Fruit fly (Drosophila melanogaster) whole organism, prepupa: ENCODE data around the gene CG18754.
A peak's percentile ranks its signal among the peaks of the same experiment; 100 is the strongest.

Experiments used
- Blimp-1 ChIP-seq: fragments of 200-800 bp; sonication (Bioruptor generic); optimal IDR thresholded peaks from 3 replicates; lab custom pipeline; 2017; ENCODE audit warnings: missing biosample characterization, missing genetic modification characterization, mild to moderate bottlenecking, moderate library complexity, missing genetic modification reagents
- CG11294 ChIP-seq: fragments of 200-800 bp; sonication (Bioruptor generic); IDR thresholded peaks from 2 replicates; pipeline ENCODE4 v1.3.6; 2022; ENCODE audit warnings: missing biosample characterization, missing genetic modification characterization
- CG11902 ChIP-seq: fragments of 200-800 bp; sonication (Bioruptor generic); optimal IDR thresholded peaks from 3 replicates; lab custom pipeline; 2016; ENCODE audit warnings: missing biosample characterization, missing genetic modification characterization
- CG15336 ChIP-seq: fragments of 200-800 bp; sonication (Bioruptor generic); IDR thresholded peaks from 2 replicates; pipeline ENCODE4 v1.3.6; 2022; ENCODE audit warnings: missing biosample characterization, missing genetic modification characterization
- CG31627 ChIP-seq: fragments of 200-800 bp; sonication (Bioruptor generic); optimal IDR thresholded peaks from 3 replicates; lab custom pipeline; 2016; ENCODE audit warnings: missing biosample characterization, missing genetic modification characterization
- CG32006 ChIP-seq: fragments of 200-800 bp; sonication (Bioruptor generic); optimal IDR thresholded peaks from 3 replicates; lab custom pipeline; 2017; ENCODE audit warnings: missing biosample characterization, mild to moderate bottlenecking, missing genetic modification characterization
- CG34406 ChIP-seq: fragments of 200-800 bp; sonication (Bioruptor generic); optimal IDR thresholded peaks from 3 replicates; lab custom pipeline; 2016; ENCODE audit warnings: missing biosample characterization, missing genetic modification characterization
- CG4318 ChIP-seq: fragments of 200-800 bp; sonication (Bioruptor generic); optimal IDR thresholded peaks from 3 replicates; lab custom pipeline; 2017; ENCODE audit warnings: missing biosample characterization, mild to moderate bottlenecking, missing genetic modification characterization
- CG6276 ChIP-seq: fragments of 200-800 bp; sonication (Bioruptor generic); optimal IDR thresholded peaks from 2 replicates; lab custom pipeline; 2017; ENCODE audit warnings: missing biosample characterization, mild to moderate bottlenecking, missing genetic modification characterization
- CG6808 ChIP-seq: fragments of 200-800 bp; sonication (Bioruptor generic); optimal IDR thresholded peaks from 3 replicates; lab custom pipeline; 2017; ENCODE audit warnings: missing biosample characterization, missing genetic modification characterization, mild to moderate bottlenecking, moderate library complexity, missing genetic modification reagents
- CG6854 ChIP-seq: fragments of 200-800 bp; sonication (Bioruptor generic); optimal IDR thresholded peaks from 2 replicates; lab custom pipeline; 2017; ENCODE audit warnings: missing biosample characterization, mild to moderate bottlenecking, missing genetic modification characterization
- CG7368 ChIP-seq: fragments of 200-800 bp; sonication (Bioruptor generic); optimal IDR thresholded peaks from 3 replicates; lab custom pipeline; 2016; ENCODE audit warnings: missing biosample characterization, missing genetic modification characterization
- CG8319 ChIP-seq: fragments of 200-800 bp; sonication (Bioruptor generic); optimal IDR thresholded peaks from 3 replicates; lab custom pipeline; 2016; ENCODE audit warnings: missing biosample characterization, missing genetic modification characterization
- Eip75B ChIP-seq: fragments of 200-800 bp; sonication (Bioruptor generic); optimal IDR thresholded peaks from 3 replicates; lab custom pipeline; 2016; ENCODE audit warnings: missing biosample characterization, missing genetic modification characterization
- Eip78C ChIP-seq: fragments of 200-800 bp; sonication (Bioruptor generic); peaks from one replicate; lab custom pipeline; 2016; ENCODE audit warnings: missing biosample characterization, missing genetic modification characterization
- Hr4 ChIP-seq: fragments of 200-800 bp; sonication (Bioruptor generic); optimal IDR thresholded peaks from 3 replicates; lab custom pipeline; 2016; ENCODE audit warnings: missing biosample characterization, missing genetic modification characterization
- Met ChIP-seq: fragments of 200-800 bp; sonication (Bioruptor generic); optimal IDR thresholded peaks from 3 replicates; lab custom pipeline; 2016; ENCODE audit warnings: missing biosample characterization, missing genetic modification characterization
- OdsH ChIP-seq: fragments of 200-800 bp; sonication (Bioruptor generic); optimal IDR thresholded peaks from 3 replicates; lab custom pipeline; 2016; ENCODE audit warnings: missing biosample characterization, missing genetic modification characterization
- Sox102F ChIP-seq: fragments of 200-800 bp; sonication (Bioruptor generic); optimal IDR thresholded peaks from 2 replicates; lab custom pipeline; 2016; ENCODE audit warnings: missing biosample characterization, mild to moderate bottlenecking, missing genetic modification characterization
- Sox15 ChIP-seq: fragments of 200-800 bp; sonication (Bioruptor generic); optimal IDR thresholded peaks from 3 replicates; lab custom pipeline; 2016; ENCODE audit warnings: missing biosample characterization, missing genetic modification characterization
- achi ChIP-seq: fragments of 200-800 bp; sonication (Bioruptor generic); optimal IDR thresholded peaks from 3 replicates; lab custom pipeline; 2016; ENCODE audit warnings: missing biosample characterization, missing genetic modification characterization
- acj6 ChIP-seq: fragments of 200-800 bp; sonication (Bioruptor generic); optimal IDR thresholded peaks from 3 replicates; lab custom pipeline; 2016; ENCODE audit warnings: missing biosample characterization, missing genetic modification characterization
- dsx ChIP-seq: fragments of 200-800 bp; optimal IDR thresholded peaks from 3 replicates; lab custom pipeline; 2019; ENCODE audit warnings: missing biosample characterization, mild to moderate bottlenecking, missing genetic modification characterization, moderate library complexity; ENCODE audit not compliant: poor library complexity, severe bottlenecking
- eg ChIP-seq: fragments of 200-800 bp; sonication (Bioruptor generic); IDR thresholded peaks from 3 replicates; pipeline ENCODE4 v1.3.6; 2022; ENCODE audit warnings: missing biosample characterization, missing genetic modification characterization
- esn ChIP-seq: fragments of 200-800 bp; sonication (Bioruptor generic); optimal IDR thresholded peaks from 2 replicates; lab custom pipeline; 2016; ENCODE audit warnings: missing biosample characterization, mild to moderate bottlenecking, missing genetic modification characterization, moderate library complexity
- fd85E ChIP-seq: fragments of 200-800 bp; sonication (Bioruptor generic); optimal IDR thresholded peaks from 3 replicates; lab custom pipeline; 2016; ENCODE audit warnings: missing biosample characterization, missing genetic modification characterization
- pdm3 ChIP-seq: fragments of 200-800 bp; sonication (Bioruptor generic); optimal IDR thresholded peaks from 3 replicates; lab custom pipeline; 2016; ENCODE audit warnings: missing biosample characterization, missing genetic modification characterization
- svp ChIP-seq: fragments of 200-800 bp; sonication (Bioruptor generic); peaks from one replicate; lab custom pipeline; 2016; ENCODE audit warnings: missing biosample characterization, missing genetic modification characterization
- topi ChIP-seq: fragments of 200-800 bp; sonication (Bioruptor generic); optimal IDR thresholded peaks from 3 replicates; lab custom pipeline; 2016; ENCODE audit warnings: missing biosample characterization, missing genetic modification characterization
- vri ChIP-seq: fragments of 200-800 bp; sonication (Bioruptor generic); optimal IDR thresholded peaks from 3 replicates; lab custom pipeline; 2016; ENCODE audit warnings: missing biosample characterization, mild to moderate bottlenecking, missing genetic modification characterization

Gene CG18754

dm6 chr3R:23657357-23658318, 26.2 kb upstream of the CG18754 start (continued):
- TF ChIP-seq vri (peak; percentile 70), CG7368 (GFP tag; lab: Kevin White, UChicago) (peak; percentile 33), Sox15 (no peak), CG6808 (GFP tag; lab: Kevin White, UChicago) (peak; percentile 35), CG6854 (GFP tag; lab: Kevin White, UChicago) (no peak)

dm6 chr3R:23658948-23659347, 24.9 kb upstream of the CG18754 start:
- TF ChIP-seq CG11902 (no peak), fd85E (GFP tag; lab: Kevin White, UChicago) (no peak), acj6 (GFP tag; lab: Kevin White, UChicago) (no peak), dsx (GFP tag; lab: Kevin White, UChicago) (no peak), eg (GFP tag; lab: Robert Waterston, UW) (no peak), CG7368 (GFP tag; lab: Kevin White, UChicago) (no peak), CG15336 (GFP tag; lab: Robert Waterston, UW) (no peak), topi (GFP tag; lab: Kevin White, UChicago) (no peak), OdsH (GFP tag; lab: Kevin White, UChicago) (no peak), achi (GFP tag; lab: Kevin White, UChicago) (no peak), CG31627 (GFP tag; lab: Kevin White, UChicago) (no peak), svp (GFP tag; lab: Kevin White, UChicago) (no peak), Eip75B (no peak), Blimp-1 (GFP tag; lab: Kevin White, UChicago) (no peak), CG11294 (GFP tag; lab: Robert Waterston, UW) (no peak), CG34406 (GFP tag; lab: Kevin White, UChicago) (no peak), Eip78C (no peak), vri (no peak), CG4318 (no peak), Sox102F (no peak)

dm6 chr3R:23659598-23659997, 24.3 kb upstream of the CG18754 start:
- TF ChIP-seq CG32006, result peak; percentile 13
- 0 out of 2 replicates have a peak, but pooled peaks have one; percentile 12 for TF ChIP-seq CG15336 (GFP tag; lab: Robert Waterston, UW)
- TF ChIP-seq svp (GFP tag; lab: Kevin White, UChicago), result no peak

- no peak for TF ChIP-seq CG6276 (GFP tag; lab: Kevin White, UChicago)
- peak; percentile 26 for TF ChIP-seq Eip78C
Observed at dm6 chr3R:23662782-23663181, 21.1 kb upstream of the CG18754 start.

dm6 chr3R:23664437-23664836, 19.4 kb upstream of the CG18754 start:
- TF ChIP-seq Eip78C, result peak; percentile 38
- no peak for TF ChIP-seq acj6 (GFP tag; lab: Kevin White, UChicago)

- TF ChIP-seq Eip78C (peak; percentile 38), OdsH (GFP tag; lab: Kevin White, UChicago) (no peak)
Observed at dm6 chr3R:23666672-23667211, 17.1 kb upstream of the CG18754 start.

dm6 chr3R:23667451-23667850, 16.4 kb upstream of the CG18754 start:
- TF ChIP-seq Met (GFP tag; lab: Kevin White, UChicago) (no peak), Hr4 (GFP tag; lab: Kevin White, UChicago) (peak; percentile 26), CG32006 (peak; percentile 49), acj6 (GFP tag; lab: Kevin White, UChicago) (no peak), pdm3 (peak; percentile 6), svp (GFP tag; lab: Kevin White, UChicago) (peak; percentile 85), Eip78C (peak; percentile 74), topi (GFP tag; lab: Kevin White, UChicago) (peak; percentile 16), CG8319 (GFP tag; lab: Kevin White, UChicago) (no peak), esn (GFP tag; lab: Kevin White, UChicago) (peak; percentile 5)
- TF ChIP-seq, all 60 proteins: peak for 7
